Fruit fly (Drosophila melanogaster) whole organism, prepupa: ENCODE data around the gene gce.

Source experiments
- Blimp-1 ChIP-seq: fragments of 200-800 bp; sonication (Bioruptor generic); optimal IDR thresholded peaks from 3 replicates; lab custom pipeline; 2017; ENCODE audit warnings: missing biosample characterization, missing genetic modification characterization, mild to moderate bottlenecking, moderate library complexity, missing genetic modification reagents
- CG10631 ChIP-seq: fragments of 200-800 bp; sonication (Bioruptor generic); optimal IDR thresholded peaks from 2 replicates; lab custom pipeline; 2016; ENCODE audit warnings: missing biosample characterization, missing genetic modification characterization
- CG10669 ChIP-seq: fragments of 200-800 bp; sonication (Bioruptor generic); optimal IDR thresholded peaks from 3 replicates; lab custom pipeline; 2018; ENCODE audit warnings: missing biosample characterization, mild to moderate bottlenecking, missing genetic modification characterization, moderate library complexity
- CG11902 ChIP-seq: fragments of 200-800 bp; sonication (Bioruptor generic); optimal IDR thresholded peaks from 3 replicates; lab custom pipeline; 2016; ENCODE audit warnings: missing biosample characterization, missing genetic modification characterization
- CG1621 ChIP-seq: fragments of 200-800 bp; sonication (Bioruptor generic); optimal IDR thresholded peaks from 3 replicates; lab custom pipeline; 2018; ENCODE audit warnings: missing biosample characterization, mild to moderate bottlenecking, missing genetic modification characterization
- CG16779 ChIP-seq: fragments of 200-800 bp; sonication (Bioruptor generic); optimal IDR thresholded peaks from 3 replicates; lab custom pipeline; 2017; ENCODE audit warnings: missing biosample characterization, mild to moderate bottlenecking, missing genetic modification characterization
- CG3032 ChIP-seq: fragments of 200-800 bp; optimal IDR thresholded peaks from 2 replicates; lab custom pipeline; 2019; ENCODE audit warnings: missing biosample characterization, mild to moderate bottlenecking, missing genetic modification characterization, moderate library complexity
- CG31627 ChIP-seq: fragments of 200-800 bp; sonication (Bioruptor generic); optimal IDR thresholded peaks from 3 replicates; lab custom pipeline; 2016; ENCODE audit warnings: missing biosample characterization, missing genetic modification characterization
- CG32006 ChIP-seq: fragments of 200-800 bp; sonication (Bioruptor generic); optimal IDR thresholded peaks from 3 replicates; lab custom pipeline; 2017; ENCODE audit warnings: missing biosample characterization, mild to moderate bottlenecking, missing genetic modification characterization
- CG34406 ChIP-seq: fragments of 200-800 bp; sonication (Bioruptor generic); optimal IDR thresholded peaks from 3 replicates; lab custom pipeline; 2016; ENCODE audit warnings: missing biosample characterization, missing genetic modification characterization
- CG3919 ChIP-seq: fragments of 200-800 bp; sonication (Bioruptor generic); optimal IDR thresholded peaks from 3 replicates; lab custom pipeline; 2016; ENCODE audit warnings: missing biosample characterization, missing genetic modification characterization
- CG4318 ChIP-seq: fragments of 200-800 bp; sonication (Bioruptor generic); optimal IDR thresholded peaks from 3 replicates; lab custom pipeline; 2017; ENCODE audit warnings: missing biosample characterization, mild to moderate bottlenecking, missing genetic modification characterization
- CG6163 ChIP-seq: fragments of 200-800 bp; sonication (Bioruptor generic); IDR thresholded peaks from 3 replicates; pipeline ENCODE4 v1.3.6; 2022; ENCODE audit warnings: missing biosample characterization, missing genetic modification characterization
- CG6276 ChIP-seq: fragments of 200-800 bp; sonication (Bioruptor generic); optimal IDR thresholded peaks from 2 replicates; lab custom pipeline; 2017; ENCODE audit warnings: missing biosample characterization, mild to moderate bottlenecking, missing genetic modification characterization
- CG6808 ChIP-seq: fragments of 200-800 bp; sonication (Bioruptor generic); optimal IDR thresholded peaks from 3 replicates; lab custom pipeline; 2017; ENCODE audit warnings: missing biosample characterization, missing genetic modification characterization, mild to moderate bottlenecking, moderate library complexity, missing genetic modification reagents
- CG6854 ChIP-seq: fragments of 200-800 bp; sonication (Bioruptor generic); optimal IDR thresholded peaks from 2 replicates; lab custom pipeline; 2017; ENCODE audit warnings: missing biosample characterization, mild to moderate bottlenecking, missing genetic modification characterization
- CG7368 ChIP-seq: fragments of 200-800 bp; sonication (Bioruptor generic); optimal IDR thresholded peaks from 3 replicates; lab custom pipeline; 2016; ENCODE audit warnings: missing biosample characterization, missing genetic modification characterization
- CG8119 ChIP-seq: fragments of 200-800 bp; sonication (Bioruptor generic); IDR thresholded peaks from 3 replicates; pipeline ENCODE4 v1.3.6; 2022; ENCODE audit warnings: missing biosample characterization, missing genetic modification characterization
- CG8319 ChIP-seq: fragments of 200-800 bp; sonication (Bioruptor generic); optimal IDR thresholded peaks from 3 replicates; lab custom pipeline; 2016; ENCODE audit warnings: missing biosample characterization, missing genetic modification characterization
- CG8632 ChIP-seq: fragments of 200-800 bp; sonication (Bioruptor generic); optimal IDR thresholded peaks from 3 replicates; lab custom pipeline; 2016; ENCODE audit warnings: missing biosample characterization, missing genetic modification characterization
- Eip78C ChIP-seq: fragments of 200-800 bp; sonication (Bioruptor generic); peaks from one replicate; lab custom pipeline; 2016; ENCODE audit warnings: missing biosample characterization, missing genetic modification characterization
- Ets96B ChIP-seq: fragments of 200-800 bp; optimal IDR thresholded peaks from 2 replicates; lab custom pipeline; 2019; ENCODE audit warnings: missing biosample characterization, mild to moderate bottlenecking, missing genetic modification characterization, moderate library complexity
- Gug ChIP-seq: fragments of 200-800 bp; sonication (Bioruptor generic); IDR thresholded peaks from 2 replicates; pipeline ENCODE4 v1.3.6; 2022; ENCODE audit warnings: missing biosample characterization, missing genetic modification characterization
- Hr38 ChIP-seq: sonication (Bioruptor generic); optimal IDR thresholded peaks from 2 replicates; lab custom pipeline; 2016; ENCODE audit warnings: missing biosample characterization, missing genetic modification characterization
- Hr39 ChIP-seq: fragments of 200-800 bp; sonication (Bioruptor generic); optimal IDR thresholded peaks from 2 replicates; lab custom pipeline; 2016; ENCODE audit warnings: missing biosample characterization, missing genetic modification characterization
- Lpt ChIP-seq: fragments of 200-800 bp; sonication (Bioruptor generic); optimal IDR thresholded peaks from 3 replicates; lab custom pipeline; 2016; ENCODE audit warnings: missing biosample characterization, missing genetic modification characterization
- Met ChIP-seq: fragments of 200-800 bp; sonication (Bioruptor generic); optimal IDR thresholded peaks from 3 replicates; lab custom pipeline; 2016; ENCODE audit warnings: missing biosample characterization, missing genetic modification characterization
- OdsH ChIP-seq: fragments of 200-800 bp; sonication (Bioruptor generic); optimal IDR thresholded peaks from 3 replicates; lab custom pipeline; 2016; ENCODE audit warnings: missing biosample characterization, missing genetic modification characterization
- Smox ChIP-seq: fragments of 200-800 bp; sonication (Bioruptor generic); optimal IDR thresholded peaks from 3 replicates; lab custom pipeline; 2016; ENCODE audit warnings: missing biosample characterization, missing genetic modification characterization
- Sox102F ChIP-seq: fragments of 200-800 bp; sonication (Bioruptor generic); optimal IDR thresholded peaks from 2 replicates; lab custom pipeline; 2016; ENCODE audit warnings: missing biosample characterization, mild to moderate bottlenecking, missing genetic modification characterization
- Sox14 ChIP-seq: fragments of 200-800 bp; sonication (Bioruptor generic); optimal IDR thresholded peaks from 3 replicates; lab custom pipeline; 2016; ENCODE audit warnings: missing biosample characterization, missing genetic modification characterization
- Sox15 ChIP-seq: fragments of 200-800 bp; sonication (Bioruptor generic); optimal IDR thresholded peaks from 3 replicates; lab custom pipeline; 2016; ENCODE audit warnings: missing biosample characterization, missing genetic modification characterization
- achi ChIP-seq: fragments of 200-800 bp; sonication (Bioruptor generic); optimal IDR thresholded peaks from 3 replicates; lab custom pipeline; 2016; ENCODE audit warnings: missing biosample characterization, missing genetic modification characterization
- dac ChIP-seq: fragments of 200-800 bp; sonication (Bioruptor generic); optimal IDR thresholded peaks from 2 replicates; lab custom pipeline; 2017; ENCODE audit warnings: missing biosample characterization, mild to moderate bottlenecking, missing genetic modification characterization
- dsx ChIP-seq: fragments of 200-800 bp; optimal IDR thresholded peaks from 3 replicates; lab custom pipeline; 2019; ENCODE audit warnings: missing biosample characterization, mild to moderate bottlenecking, missing genetic modification characterization, moderate library complexity; ENCODE audit not compliant: poor library complexity, severe bottlenecking
- eg ChIP-seq: fragments of 200-800 bp; sonication (Bioruptor generic); IDR thresholded peaks from 3 replicates; pipeline ENCODE4 v1.3.6; 2022; ENCODE audit warnings: missing biosample characterization, missing genetic modification characterization
- esn ChIP-seq: fragments of 200-800 bp; sonication (Bioruptor generic); optimal IDR thresholded peaks from 2 replicates; lab custom pipeline; 2016; ENCODE audit warnings: missing biosample characterization, mild to moderate bottlenecking, missing genetic modification characterization, moderate library complexity
- fd85E ChIP-seq: fragments of 200-800 bp; sonication (Bioruptor generic); optimal IDR thresholded peaks from 3 replicates; lab custom pipeline; 2016; ENCODE audit warnings: missing biosample characterization, missing genetic modification characterization
- net ChIP-seq: fragments of 200-800 bp; sonication (Bioruptor generic); optimal IDR thresholded peaks from 3 replicates; lab custom pipeline; 2016; ENCODE audit warnings: missing biosample characterization, missing genetic modification characterization
- salr ChIP-seq, 2 experiments: fragments of 200-800 bp; sonication (Bioruptor generic); optimal IDR thresholded peaks; 3 replicates each; lab custom pipeline; 2016 to 2018; ENCODE audit warnings: missing biosample characterization in 2 of 2, missing genetic modification characterization in 2 of 2, mild to moderate bottlenecking in 1 of 2
- spab ChIP-seq: fragments of 200-800 bp; sonication (Bioruptor generic); optimal IDR thresholded peaks from 2 replicates; lab custom pipeline; 2017; ENCODE audit warnings: missing biosample characterization, mild to moderate bottlenecking, missing genetic modification characterization, missing genetic modification reagents
- ss ChIP-seq, 2 experiments: fragments of 200-800 bp; sonication (Bioruptor generic); optimal IDR thresholded peaks; 2 replicates in 1 of 2; 3 replicates in 1 of 2; lab custom pipeline; 2017 to 2018; ENCODE audit warnings: mild to moderate bottlenecking in 2 of 2, missing biosample characterization in 2 of 2, missing genetic modification characterization in 2 of 2, moderate library complexity in 1 of 2
- svp ChIP-seq: fragments of 200-800 bp; sonication (Bioruptor generic); peaks from one replicate; lab custom pipeline; 2016; ENCODE audit warnings: missing biosample characterization, missing genetic modification characterization
- vri ChIP-seq: fragments of 200-800 bp; sonication (Bioruptor generic); optimal IDR thresholded peaks from 3 replicates; lab custom pipeline; 2016; ENCODE audit warnings: missing biosample characterization, mild to moderate bottlenecking, missing genetic modification characterization

gce gene

dm6 chrX:15320522-15320921 is 23.0 kb downstream of the gce start (continued):
- TF ChIP-seq Sox102F, result peak; percentile 33
- peak; percentile 11 for TF ChIP-seq CG3032
- TF ChIP-seq svp (GFP tag; lab: Kevin White, UChicago), result no peak
- peak; percentile 16 for TF ChIP-seq CG32006 (GFP tag; lab: Kevin White, UChicago)
- TF ChIP-seq CG8632, result peak; percentile 47
- TF ChIP-seq CG6276 (GFP tag; lab: Kevin White, UChicago), result peak; percentile 38
- peak; percentile 66; the same call in 2 of the 3 replicates for TF ChIP-seq CG6163 (GFP tag; lab: Robert Waterston, UW)
- no peak for TF ChIP-seq Hr38
- TF ChIP-seq CG3919, result peak; percentile 9
- TF ChIP-seq CG6808 (GFP tag; lab: Kevin White, UChicago), result peak; percentile 76
- TF ChIP-seq ss (GFP tag; optimal IDR thresholded peaks at IDR 0.05; lab: Kevin White, UChicago), result peak; percentile 58 to 77
- peak; percentile 48 for TF ChIP-seq CG34406 (GFP tag; lab: Kevin White, UChicago)
- TF ChIP-seq, all 60 proteins: peak for 33

- no peak for TF ChIP-seq fd85E
- no peak for TF ChIP-seq CG1621 (tag; lab: Kevin White, UChicago)
- no peak for TF ChIP-seq CG11902 (GFP tag; lab: Kevin White, UChicago)
- TF ChIP-seq Ets96B (tag; lab: Kevin White, UChicago), result no peak
- no peak for TF ChIP-seq CG8319
- TF ChIP-seq OdsH (GFP tag; lab: Kevin White, UChicago), result no peak
- TF ChIP-seq spab (GFP tag; lab: Kevin White, UChicago), result no peak
- no peak for TF ChIP-seq CG4318
- no peak for TF ChIP-seq CG34406 (GFP tag; lab: Kevin White, UChicago)
- no peak for TF ChIP-seq CG8119 (GFP tag; lab: Robert Waterston, UW)
- TF ChIP-seq CG6808 (GFP tag; lab: Kevin White, UChicago), result no peak
- TF ChIP-seq dac (GFP tag; lab: Kevin White, UChicago), result no peak
- no peak for TF ChIP-seq Lpt
- no peak for TF ChIP-seq CG8632
These were observed 23.4 kb downstream of the gce start for dm6 chrX:15320973-15321372.

- TF ChIP-seq CG8119 (GFP tag; lab: Robert Waterston, UW) (peak; percentile 62), net (peak; percentile 90), CG34406 (GFP tag; lab: Kevin White, UChicago) (peak; percentile 62), CG6854 (peak; percentile 86), eg (GFP tag; lab: Robert Waterston, UW) (peak; percentile 91), CG31627 (peak; percentile 84), spab (GFP tag; lab: Kevin White, UChicago) (peak; percentile 54), CG1621 (tag; lab: Kevin White, UChicago) (peak; percentile 77), CG32006 (GFP tag; lab: Kevin White, UChicago) (peak; percentile 76), esn (GFP tag; lab: Kevin White, UChicago) (peak; percentile 84), CG10631 (GFP tag; lab: Kevin White, UChicago) (peak; percentile 58), OdsH (GFP tag; lab: Kevin White, UChicago) (peak; percentile 75), Smox (GFP tag; lab: Kevin White, UChicago) (peak; percentile 76), dsx (peak; percentile 35), fd85E (peak; percentile 25), Eip78C (peak; percentile 84), Lpt (peak; percentile 64), Sox15 (GFP tag; lab: Kevin White, UChicago) (peak; percentile 69), achi (GFP tag; lab: Kevin White, UChicago) (peak; percentile 62), salr (GFP tag; optimal IDR thresholded peaks at IDR 0.05; lab: Kevin White, UChicago) (peak; percentile 48 to 57), vri (GFP tag; lab: Kevin White, UChicago) (peak; percentile 92), CG4318 (no peak), Met (GFP tag; lab: Kevin White, UChicago) (peak; percentile 83), Blimp-1 (GFP tag; lab: Kevin White, UChicago) (peak; percentile 53), dac (GFP tag; lab: Kevin White, UChicago) (peak; percentile 77), CG11902 (GFP tag; lab: Kevin White, UChicago) (peak; percentile 70), CG6276 (GFP tag; lab: Kevin White, UChicago) (peak; percentile 27), CG3032 (peak; percentile 61), Hr39 (GFP tag; lab: Kevin White, UChicago) (peak; percentile 85), CG8632 (peak; percentile 46), Ets96B (tag; lab: Kevin White, UChicago) (peak; percentile 44), CG10669 (GFP tag; lab: Kevin White, UChicago) (peak; percentile 65), CG7368 (GFP tag; lab: Kevin White, UChicago) (peak; percentile 88), CG16779 (tag; lab: Kevin White, UChicago) (peak; percentile 69), svp (GFP tag; lab: Kevin White, UChicago) (peak; percentile 96), CG3919 (peak; percentile 89), ss (GFP tag; optimal IDR thresholded peaks at IDR 0.05; lab: Kevin White, UChicago) (peak; percentile 64 to 70), Gug (GFP tag; lab: Robert Waterston, UW) (peak; percentile 69), Sox14 (GFP tag; lab: Kevin White, UChicago) (peak; percentile 87)
These were observed 25.8 kb downstream of the gce start for dm6 chrX:15323302-15323880.
